Worm (Caenorhabditis elegans) whole organism, L1 larva: ENCODE measurements around the gene cls-1.

Source experiments
- C04F5.9 ChIP-seq: sonication (generic microtip); optimal IDR thresholded peaks from 2 replicates; lab custom pipeline; 2016; ENCODE audit warnings: missing genetic modification characterization, missing compliant biosample characterization
- F16B12.6 ChIP-seq: fragments of 150-350 bp; optimal IDR thresholded peaks from 2 replicates; lab custom pipeline; 2014; ENCODE audit warnings: missing biosample characterization, missing genetic modification characterization
- Y116A8C.19 ChIP-seq: sonication (generic microtip); optimal IDR thresholded peaks from 2 replicates; lab custom pipeline; 2016; ENCODE audit warnings: missing compliant biosample characterization, missing genetic modification characterization, borderline replicate concordance
- blmp-1 ChIP-seq: fragments of 150-350 bp; optimal IDR thresholded peaks from 2 replicates; lab custom pipeline; 2014; ENCODE audit warnings: missing biosample characterization, missing genetic modification characterization
- ceh-82 ChIP-seq, 3 experiments: fragments of 150-350 bp in 1 of 3; sonication (generic microtip) in 2 of 3; optimal IDR thresholded peaks; 2 replicates each; lab custom pipeline; 2014 to 2017; ENCODE audit warnings: missing biosample characterization in 3 of 3, missing genetic modification characterization in 3 of 3
- ceh-90 ChIP-seq: sonication (generic microtip); optimal IDR thresholded peaks from 2 replicates; lab custom pipeline; 2016; ENCODE audit warnings: missing genetic modification characterization, missing compliant biosample characterization
- ces-1 ChIP-seq: fragments of 150-350 bp; optimal IDR thresholded peaks from 2 replicates; lab custom pipeline; 2014; ENCODE audit warnings: missing biosample characterization, missing genetic modification reagents, missing genetic modification characterization
- dsc-1 ChIP-seq: sonication (generic microtip); optimal IDR thresholded peaks from 2 replicates; lab custom pipeline; 2016; ENCODE audit warnings: mild to moderate bottlenecking, missing genetic modification characterization, missing compliant biosample characterization
- efl-1 ChIP-seq, 4 experiments: fragments of 150-350 bp; optimal IDR thresholded peaks in 3 of 4; peaks in 1 of 4; 1 replicate in 1 of 4; 2 replicates in 3 of 4; lab custom pipeline; 2014; ENCODE audit warnings: missing biosample characterization in 2 of 4, missing genetic modification characterization in 2 of 4, missing genetic modification reagents in 2 of 4
- efl-3 ChIP-seq: fragments of 200-800 bp; sonication (Bioruptor generic); optimal IDR thresholded peaks from 2 replicates; lab custom pipeline; 2018; ENCODE audit warnings: mild to moderate bottlenecking, missing genetic modification characterization, missing compliant biosample characterization
- egl-13 ChIP-seq: sonication (generic microtip); optimal IDR thresholded peaks from 2 replicates; lab custom pipeline; 2016; ENCODE audit warnings: missing genotype, missing genetic modification reagents, missing genetic modification characterization, missing compliant biosample characterization
- elt-2 ChIP-seq: sonication (generic microtip); optimal IDR thresholded peaks from 2 replicates; lab custom pipeline; 2016; ENCODE audit warnings: missing genetic modification characterization, mild to moderate bottlenecking, inconsistent platforms, missing compliant biosample characterization, missing genetic modification reagents
- elt-3 ChIP-seq, 6 experiments: fragments of 150-350 bp in 1 of 6; sonication (generic microtip); optimal IDR thresholded peaks; 2 replicates each; lab custom pipeline; 2017 to 2018; ENCODE audit warnings: missing biosample characterization in 6 of 6, missing genetic modification characterization in 6 of 6, inconsistent platforms in 1 of 6
- ets-5 ChIP-seq: fragments of 200-800 bp; sonication (Bioruptor generic); IDR thresholded peaks from 2 replicates; pipeline ENCODE4 v1.3.6; 2022; ENCODE audit warnings: missing genetic modification characterization, missing compliant biosample characterization
- fkh-8 ChIP-seq: sonication (generic microtip); optimal IDR thresholded peaks from 2 replicates; lab custom pipeline; 2016; ENCODE audit warnings: mild to moderate bottlenecking, missing genetic modification characterization, missing compliant biosample characterization
- fos-1 ChIP-seq: fragments of 150-350 bp; optimal IDR thresholded peaks from 2 replicates; lab custom pipeline; 2014; ENCODE audit warnings: missing biosample characterization, missing genetic modification characterization
- hlh-17 ChIP-seq: fragments of 200-800 bp; sonication (Bioruptor generic); optimal IDR thresholded peaks from 2 replicates; lab custom pipeline; 2018; ENCODE audit warnings: missing genetic modification characterization, mild to moderate bottlenecking, missing compliant biosample characterization, moderate library complexity, borderline replicate concordance
- hlh-4 ChIP-seq: sonication (generic microtip); optimal IDR thresholded peaks from 2 replicates; lab custom pipeline; 2016; ENCODE audit warnings: mild to moderate bottlenecking, missing genetic modification characterization, missing compliant biosample characterization
- irx-1 ChIP-seq: sonication (generic microtip); optimal IDR thresholded peaks from 2 replicates; lab custom pipeline; 2016; ENCODE audit warnings: missing genetic modification characterization, missing compliant biosample characterization
- isw-1 ChIP-seq: fragments of 200-800 bp; sonication (Bioruptor generic); IDR thresholded peaks from 2 replicates; pipeline ENCODE4 v1.3.6; 2022; ENCODE audit warnings: missing genetic modification characterization, missing compliant biosample characterization
- lin-14 ChIP-seq: fragments of 200-800 bp; sonication (Bioruptor generic); optimal IDR thresholded peaks from 2 replicates; lab custom pipeline; 2018; ENCODE audit warnings: mild to moderate bottlenecking, missing genetic modification characterization, moderate library complexity, missing compliant biosample characterization
- lsy-2 ChIP-seq, 2 experiments: fragments of 150-350 bp; optimal IDR thresholded peaks; 2 replicates each; lab custom pipeline; 2014; ENCODE audit warnings: missing biosample characterization in 2 of 2, missing genetic modification characterization in 2 of 2
- mab-9 ChIP-seq: fragments of 200-800 bp; sonication (Bioruptor generic); IDR thresholded peaks from 2 replicates; pipeline ENCODE4 v1.3.6; 2022; ENCODE audit warnings: missing genetic modification reagents, missing genetic modification characterization, missing compliant biosample characterization
- mdl-1 ChIP-seq, 2 experiments: fragments of 150-350 bp; optimal IDR thresholded peaks; 2 replicates each; lab custom pipeline; 2014 to 2017; ENCODE audit warnings: missing biosample characterization in 2 of 2, missing genetic modification characterization in 2 of 2, inconsistent platforms in 1 of 2
- mef-2 ChIP-seq: fragments of 150-350 bp; optimal IDR thresholded peaks from 2 replicates; lab custom pipeline; 2014; ENCODE audit warnings: missing biosample characterization, missing genetic modification characterization
- mep-1 ChIP-seq: fragments of 150-350 bp; optimal IDR thresholded peaks from 2 replicates; lab custom pipeline; 2014; ENCODE audit warnings: missing biosample characterization, missing genetic modification characterization
- nhr-11 ChIP-seq: fragments of 150-350 bp; optimal IDR thresholded peaks from 2 replicates; lab custom pipeline; 2014; ENCODE audit warnings: missing biosample characterization, missing genetic modification characterization
- nhr-12 ChIP-seq: sonication (generic microtip); optimal IDR thresholded peaks from 2 replicates; lab custom pipeline; 2017; ENCODE audit warnings: missing biosample characterization, missing genetic modification characterization
- nhr-19 ChIP-seq: fragments of 200-800 bp; sonication (Bioruptor generic); conservative IDR thresholded peaks from 2 replicates; pipeline ENCODE4 v1.3.6; 2022; ENCODE audit warnings: missing genetic modification characterization, missing compliant biosample characterization
- nhr-20 ChIP-seq: sonication (generic microtip); optimal IDR thresholded peaks from 2 replicates; lab custom pipeline; 2016; ENCODE audit warnings: mild to moderate bottlenecking, missing genetic modification characterization, missing compliant biosample characterization
- nhr-237 ChIP-seq: fragments of 150-350 bp; optimal IDR thresholded peaks from 2 replicates; lab custom pipeline; 2014; ENCODE audit warnings: missing biosample characterization, missing genetic modification characterization
- nhr-47 ChIP-seq: sonication (generic microtip); optimal IDR thresholded peaks from 2 replicates; lab custom pipeline; 2016; ENCODE audit warnings: mild to moderate bottlenecking, missing genetic modification characterization, moderate library complexity, missing compliant biosample characterization
- nhr-71 ChIP-seq: sonication (generic microtip); optimal IDR thresholded peaks from 2 replicates; lab custom pipeline; 2016; ENCODE audit warnings: mild to moderate bottlenecking, missing genetic modification characterization, moderate library complexity, missing compliant biosample characterization
- nhr-77 ChIP-seq: fragments of 150-350 bp; optimal IDR thresholded peaks from 2 replicates; lab custom pipeline; 2014; ENCODE audit warnings: missing biosample characterization, missing genetic modification characterization
- pqm-1 ChIP-seq: sonication (generic microtip); optimal IDR thresholded peaks from 3 replicates; lab custom pipeline; 2017; ENCODE audit warnings: missing biosample characterization, missing genetic modification characterization
- rnt-1 ChIP-seq: sonication (generic microtip); optimal IDR thresholded peaks from 2 replicates; lab custom pipeline; 2016; ENCODE audit warnings: mild to moderate bottlenecking, missing genetic modification characterization, moderate library complexity, missing compliant biosample characterization
- skn-1 ChIP-seq: fragments of 150-350 bp; optimal IDR thresholded peaks from 2 replicates; lab custom pipeline; 2014; ENCODE audit warnings: missing biosample characterization, missing genetic modification characterization
- snu-23 ChIP-seq: sonication (generic microtip); optimal IDR thresholded peaks from 2 replicates; lab custom pipeline; 2016; ENCODE audit warnings: missing genetic modification characterization, missing compliant biosample characterization
- sup-37 ChIP-seq: fragments of 200-800 bp; sonication (Bioruptor generic); optimal IDR thresholded peaks from 2 replicates; lab custom pipeline; 2018; ENCODE audit warnings: mild to moderate bottlenecking, missing genetic modification characterization, missing compliant biosample characterization
- swsn-7 ChIP-seq: sonication (generic microtip); optimal IDR thresholded peaks from 2 replicates; lab custom pipeline; 2016; ENCODE audit warnings: missing genetic modification characterization, missing compliant biosample characterization
- unc-130 ChIP-seq: fragments of 150-350 bp; optimal IDR thresholded peaks from 2 replicates; lab custom pipeline; 2017; ENCODE audit warnings: missing biosample characterization, missing genetic modification characterization, inconsistent platforms
- unc-30 ChIP-seq: sonication (generic microtip); optimal IDR thresholded peaks from 2 replicates; lab custom pipeline; 2017; ENCODE audit warnings: missing biosample characterization, missing genetic modification characterization
- unc-98 ChIP-seq: fragments of 200-800 bp; sonication (Bioruptor generic); IDR thresholded peaks from 2 replicates; pipeline ENCODE4 v1.3.6; 2022; ENCODE audit warnings: missing genetic modification characterization, missing compliant biosample characterization
- xbp-1 ChIP-seq: sonication (generic microtip); optimal IDR thresholded peaks from 2 replicates; lab custom pipeline; 2016; ENCODE audit warnings: missing genetic modification characterization, missing compliant biosample characterization
- ztf-11 ChIP-seq, 2 experiments: sonication (generic microtip); optimal IDR thresholded peaks; 2 replicates each; lab custom pipeline; 2016 to 2017; ENCODE audit warnings: missing genetic modification characterization in 2 of 2, missing biosample characterization in 1 of 2, missing compliant biosample characterization in 1 of 2

Gene cls-1

DNA sequence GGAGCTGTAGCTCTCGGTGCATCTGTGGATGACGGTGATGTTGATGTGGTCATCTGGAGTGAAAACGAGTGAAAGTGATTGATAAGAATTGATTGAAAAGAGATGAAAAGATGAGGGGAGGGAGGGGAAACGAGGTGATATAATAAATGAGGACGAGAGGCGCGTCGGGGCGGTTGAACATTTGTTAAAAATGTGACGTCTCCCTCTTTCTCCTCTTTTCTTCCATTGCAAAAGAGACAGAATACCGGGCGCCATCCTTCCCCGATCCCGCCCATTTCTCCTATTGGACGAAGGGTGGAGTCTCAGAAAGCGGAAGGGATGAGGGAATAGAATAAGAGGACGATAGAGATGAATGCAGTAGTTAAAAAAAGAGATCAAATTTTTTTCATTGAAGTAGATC lies 26.7 kb downstream of the cls-1 start (continued):
- TF ChIP-seq hlh-17 (GFP tag; lab: Kevin White, UChicago) (no peak), Y116A8C.19 (tag; lab: Kevin White, UChicago) (no peak), blmp-1 (tag; lab: Kevin White, UChicago) (peak; percentile 89), unc-30 (tag; lab: Kevin White, UChicago) (no peak)

DNA sequence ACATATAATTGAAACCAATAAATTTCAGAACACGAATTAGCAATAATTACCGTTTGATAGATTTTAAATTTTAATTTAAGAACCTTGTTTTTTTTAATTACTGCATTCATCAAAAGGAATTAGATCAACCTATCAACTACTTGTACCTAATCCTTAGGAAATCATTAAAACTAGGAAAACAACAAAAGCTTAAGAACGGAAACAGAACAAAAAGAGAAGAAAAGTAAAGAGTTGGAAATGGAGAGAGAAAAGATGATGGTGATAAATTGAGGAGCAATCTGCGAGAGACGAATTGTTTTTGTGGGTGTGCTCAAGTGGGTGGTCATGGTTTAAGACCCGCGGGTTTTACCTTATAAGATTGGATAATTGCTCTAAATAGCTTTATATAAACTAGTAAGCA lies 27.4 kb downstream of the cls-1 start:
- no peak for TF ChIP-seq nhr-77
- no peak for TF ChIP-seq isw-1 (GFP tag; lab: Robert Waterston, UW)
- TF ChIP-seq nhr-11 (tag; lab: Kevin White, UChicago): no peak
- no peak for TF ChIP-seq hlh-4 (tag; lab: Kevin White, UChicago)
- no peak for TF ChIP-seq swsn-7 (tag; lab: Kevin White, UChicago)
- no peak for TF ChIP-seq unc-130
- no peak for TF ChIP-seq ceh-82 (tag; optimal IDR thresholded peaks at IDR 0.05; lab: Kevin White, UChicago)
- TF ChIP-seq ceh-90 (tag; lab: Kevin White, UChicago): no peak
- TF ChIP-seq rnt-1 (tag; lab: Kevin White, UChicago): peak; percentile 11

DNA sequence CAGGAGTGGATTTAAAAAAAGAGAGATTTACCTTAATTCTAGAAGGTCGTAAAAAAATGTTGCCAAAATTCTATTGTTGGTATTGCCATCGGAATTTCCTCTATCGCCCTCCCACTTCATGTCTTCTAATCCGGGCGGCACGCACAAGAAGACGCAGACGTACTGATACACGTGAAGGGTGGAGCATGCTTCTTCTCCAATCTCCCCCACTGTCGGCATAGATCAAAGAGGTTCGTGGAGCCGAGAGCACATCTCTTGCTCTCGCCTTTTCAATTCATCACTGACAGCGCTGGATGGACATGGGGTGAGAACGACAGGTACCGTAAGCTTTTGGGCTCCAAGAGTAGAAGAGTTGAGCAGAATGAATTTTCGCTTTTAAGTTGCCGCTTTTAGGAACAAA lies 28.6 kb downstream of the cls-1 start, which contains the start of gene lin-39:
lin-39 (minus strand) TSS at position 74 of the 400 bp plus-strand sequence.
- peak; percentile 38 for TF ChIP-seq rnt-1 (tag; lab: Kevin White, UChicago)
- TF ChIP-seq skn-1 (tag; lab: Kevin White, UChicago): no peak
- no peak for TF ChIP-seq ztf-11 (tag; optimal IDR thresholded peaks at IDR 0.05; lab: Kevin White, UChicago)
- no peak for TF ChIP-seq C04F5.9
- TF ChIP-seq lin-14 (GFP tag; lab: Kevin White, UChicago): peak; percentile 68
- TF ChIP-seq nhr-71 (tag; lab: Kevin White, UChicago): peak; percentile 11
- TF ChIP-seq lsy-2 (tag; optimal IDR thresholded peaks at IDR 0.05; lab: Kevin White, UChicago): peak in 1 of 2 experiments; percentile 47
- TF ChIP-seq ces-1 (GFP tag; lab: Kevin White, UChicago): no peak
- peak; percentile 43; the same call in 1 of the 2 replicates for TF ChIP-seq mab-9
- TF ChIP-seq ceh-90 (tag; lab: Kevin White, UChicago): no peak
- TF ChIP-seq unc-98 (GFP tag; lab: Robert Waterston, UW): no peak
- TF ChIP-seq nhr-237: no peak
- no peak for TF ChIP-seq fos-1 (tag; lab: Kevin White, UChicago)

DNA sequence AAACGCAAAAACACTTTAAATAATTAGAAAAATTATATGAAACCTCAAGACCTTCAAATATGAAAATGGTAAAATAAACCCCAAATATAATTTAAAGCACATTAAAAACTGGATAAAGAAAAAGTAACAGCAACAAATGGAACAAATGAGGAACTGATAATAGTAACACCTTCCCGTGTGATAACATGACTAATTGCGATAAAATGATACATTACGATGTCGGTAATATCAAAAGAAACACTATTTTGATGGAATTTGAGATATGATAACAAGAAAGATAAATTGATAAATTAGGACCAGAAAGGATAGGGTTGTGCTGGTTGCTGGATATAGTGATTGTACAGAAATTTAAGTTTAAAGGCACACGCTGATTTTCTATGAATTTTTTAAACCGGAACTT lies 34.1 kb downstream of the cls-1 start:
- TF ChIP-seq lin-14 (GFP tag; lab: Kevin White, UChicago) (no peak), hlh-17 (GFP tag; lab: Kevin White, UChicago) (no peak), egl-13 (tag; lab: Kevin White, UChicago) (no peak), irx-1 (no peak), C04F5.9 (no peak), blmp-1 (tag; lab: Kevin White, UChicago) (no peak), efl-3 (no peak), fkh-8 (tag; lab: Kevin White, UChicago) (no peak), Y116A8C.19 (tag; lab: Kevin White, UChicago) (no peak), mdl-1 (tag; optimal IDR thresholded peaks at IDR 0.05; lab: Kevin White, UChicago) (no peak), nhr-77 (no peak), mef-2 (tag; lab: Kevin White, UChicago) (no peak), nhr-47 (tag; lab: Kevin White, UChicago) (no peak), elt-3 (tag; optimal IDR thresholded peaks at IDR 0.05; lab: Kevin White, UChicago) (no peak), xbp-1 (no peak), nhr-20 (no peak), F16B12.6 (tag; lab: Kevin White, UChicago) (no peak)

DNA sequence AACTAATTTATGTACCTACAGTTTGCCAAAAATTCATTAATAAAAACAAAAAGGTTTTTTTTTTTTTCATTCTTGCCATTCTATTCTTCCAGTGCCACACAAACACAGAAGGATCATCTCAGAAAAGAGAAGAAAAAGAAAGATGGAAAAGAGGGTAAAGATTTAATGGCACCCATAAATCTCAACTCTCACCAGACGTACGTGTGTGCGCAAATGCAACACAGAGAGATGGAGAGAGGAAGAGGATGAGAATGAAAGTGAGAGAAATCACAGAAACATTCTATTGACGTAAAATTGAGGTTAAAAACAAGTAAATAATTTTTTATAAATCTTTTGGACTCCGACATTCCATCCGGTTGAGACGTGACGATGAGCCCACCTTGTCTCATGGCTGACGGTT lies 36.2 kb downstream of the cls-1 start:
- TF ChIP-seq dsc-1 (peak; percentile 16), nhr-19 (GFP tag; lab: Robert Waterston, UW) (no peak), snu-23 (GFP tag; lab: Kevin White, UChicago) (peak; percentile 24), mef-2 (tag; lab: Kevin White, UChicago) (no peak), unc-130 (peak; percentile 25), elt-3 (tag; optimal IDR thresholded peaks at IDR 0.05; lab: Kevin White, UChicago) (no peak), nhr-20 (peak; percentile 14), blmp-1 (tag; lab: Kevin White, UChicago) (peak; percentile 88), efl-1 (optimal IDR thresholded peaks at IDR 0.05; lab: Kevin White, UChicago) (peak in 1 of 2 experiments; percentile 23), efl-1 (GFP tag; optimal IDR thresholded peaks at IDR 0.05 in 1 of 2; lab: Kevin White, UChicago) (peak in 1 of 2 experiments; percentile 70), sup-37 (GFP tag; lab: Kevin White, UChicago) (no peak), mep-1 (tag; lab: Kevin White, UChicago) (peak; percentile 35), elt-2 (tag; lab: Kevin White, UChicago) (no peak), pqm-1 (no peak), nhr-12 (tag; lab: Kevin White, UChicago) (no peak), ets-5 (GFP tag; lab: Robert Waterston, UW) (no peak)
